Fruit fly (Drosophila melanogaster): ENCODE data around the gene Jon65Aii.

Jon65Aii gene

dm6 chr3L:6085988-6086387 lies 33.9 kb downstream of the Jon65Aii start (continued):
- TF ChIP-seq Mes4 (GFP tag; optimal IDR thresholded peaks at IDR 0.05), result no peak
- TF ChIP-seq yki (optimal IDR thresholded peaks at IDR 0.05), result no peak
- TF ChIP-seq CG1024 (GFP tag; IDR thresholded peaks at IDR 0.05), result no peak
- TF ChIP-seq E2f2 (GFP tag; IDR thresholded peaks at IDR 0.05), result no peak
- no peak for TF ChIP-seq CG4328 (GFP tag; optimal IDR thresholded peaks at IDR 0.05)
- no peak for TF ChIP-seq onecut (GFP tag; IDR thresholded peaks at IDR 0.05)
- TF ChIP-seq Mrtf (GFP tag; IDR thresholded peaks at IDR 0.05), result no peak
- TF ChIP-seq hbn (GFP tag; IDR thresholded peaks at IDR 0.05; ENCODE audit: partially characterized antibody), result no peak
- TF ChIP-seq Tbp (GFP tag; optimal IDR thresholded peaks at IDR 0.05), result no peak
- peak; percentile 13 for TF ChIP-seq zfh2 (GFP tag; optimal IDR thresholded peaks at IDR 0.05)
- TF ChIP-seq CG4617 (GFP tag; optimal IDR thresholded peaks at IDR 0.05; ENCODE audit: borderline replicate concordance), result no peak
- TF ChIP-seq sisA (GFP tag; IDR thresholded peaks at IDR 0.05), result no peak
- no peak for TF ChIP-seq Aef1 (GFP tag; IDR thresholded peaks at IDR 0.05)
- no peak for TF ChIP-seq nau (GFP tag; optimal IDR thresholded peaks at IDR 0.05)
- no peak for TF ChIP-seq Ptx1 (GFP tag; IDR thresholded peaks at IDR 0.05)
- TF ChIP-seq chif (GFP tag; optimal IDR thresholded peaks at IDR 0.05), result peak; percentile 27 to 29
- no peak for TF ChIP-seq HLHmδ (GFP tag; optimal IDR thresholded peaks at IDR 0.05)
- TF ChIP-seq ac (GFP tag; optimal IDR thresholded peaks at IDR 0.05), result no peak
- no peak for TF ChIP-seq HmgD (GFP tag; optimal IDR thresholded peaks at IDR 0.05)
- no peak for TF ChIP-seq stwl (tag; optimal IDR thresholded peaks at IDR 0.05)
- TF ChIP-seq Lim3 (GFP tag; IDR thresholded peaks at IDR 0.05), result no peak
- no peak for TF ChIP-seq CG12769 (tag; optimal IDR thresholded peaks at IDR 0.05)
- no peak for TF ChIP-seq NC2β (GFP tag; optimal IDR thresholded peaks at IDR 0.05)
- TF ChIP-seq corto (GFP tag; optimal IDR thresholded peaks at IDR 0.05), result no peak
- TF ChIP-seq CG15073 (GFP tag; optimal IDR thresholded peaks at IDR 0.05), result no peak
- no peak for TF ChIP-seq aop (GFP tag; IDR thresholded peaks at IDR 0.05)
- TF ChIP-seq Asciz (GFP tag; optimal IDR thresholded peaks at IDR 0.05), result no peak
- TF ChIP-seq CG12744 (GFP tag; optimal IDR thresholded peaks at IDR 0.05), result no peak
- TF ChIP-seq sug (tag; optimal IDR thresholded peaks at IDR 0.05), result no peak
- no peak for TF ChIP-seq CG18011 (GFP tag; optimal IDR thresholded peaks at IDR 0.05)
- no peak for TF ChIP-seq CG8765 (GFP tag; IDR thresholded peaks at IDR 0.05)
- TF ChIP-seq CG2889 (GFP tag; IDR thresholded peaks at IDR 0.05), result 0 out of 3 replicates have a peak, but pooled peaks have one; percentile 33
- no peak for TF ChIP-seq insv (GFP tag; optimal IDR thresholded peaks at IDR 0.05)
- TF ChIP-seq Xbp1 (GFP tag; optimal IDR thresholded peaks at IDR 0.05), result peak; percentile 36
- TF ChIP-seq CG3065 (GFP tag; optimal IDR thresholded peaks at IDR 0.05), result no peak
- TF ChIP-seq CG15514 (GFP tag; optimal IDR thresholded peaks at IDR 0.05), result no peak
- no peak for TF ChIP-seq seq (GFP tag; IDR thresholded peaks at IDR 0.05)
- no peak for TF ChIP-seq CG33213 (GFP tag; optimal IDR thresholded peaks at IDR 0.05)
- TF ChIP-seq CG10366 (GFP tag; IDR thresholded peaks at IDR 0.05), result 0 out of 2 replicates have a peak, but pooled peaks have one; percentile 8
- TF ChIP-seq dm (GFP tag; optimal IDR thresholded peaks at IDR 0.05), result no peak
- TF ChIP-seq CG6765 (GFP tag; optimal IDR thresholded peaks at IDR 0.05), result no peak
- TF ChIP-seq Atf-2 (GFP tag; optimal IDR thresholded peaks at IDR 0.05), result no peak
- TF ChIP-seq zf30C (GFP tag; optimal IDR thresholded peaks at IDR 0.05), result no peak
- no peak for TF ChIP-seq CG17612 (GFP tag; IDR thresholded peaks at IDR 0.05)
- TF ChIP-seq dmrt11E (tag; optimal IDR thresholded peaks at IDR 0.05), result no peak
- no peak for TF ChIP-seq Scr (GFP tag; IDR thresholded peaks at IDR 0.05; ENCODE audit: partially characterized antibody)
- TF ChIP-seq sr (GFP tag; IDR thresholded peaks at IDR 0.05), result no peak
- no peak for TF ChIP-seq wek (GFP tag; optimal IDR thresholded peaks at IDR 0.05)
- no peak for TF ChIP-seq D (optimal IDR thresholded peaks at IDR 0.05)
- no peak for TF ChIP-seq D (GFP tag; optimal IDR thresholded peaks at IDR 0.05)
- no peak for TF ChIP-seq kni (GFP tag; optimal IDR thresholded peaks at IDR 0.05)
- TF ChIP-seq CG3281 (GFP tag; optimal IDR thresholded peaks at IDR 0.05), result no peak
- no peak for TF ChIP-seq lmd (GFP tag; IDR thresholded peaks at IDR 0.05)

Data from whole organism, embryonic.